Worm (Caenorhabditis elegans) whole organism, L2 larva: ENCODE measurements around the gene srxa-10.

Experiments
- C34F6.9 ChIP-seq: fragments of 150-350 bp; optimal IDR thresholded peaks from 2 replicates; lab custom pipeline; 2014; ENCODE audit warnings: missing biosample characterization, missing genetic modification characterization
- F13H6.1 ChIP-seq: sonication (generic microtip); optimal IDR thresholded peaks from 2 replicates; lab custom pipeline; 2016; ENCODE audit warnings: missing genetic modification characterization, missing compliant biosample characterization
- R02D3.7 ChIP-seq: fragments of 150-350 bp; optimal IDR thresholded peaks from 2 replicates; lab custom pipeline; 2014; ENCODE audit warnings: missing biosample characterization, missing genetic modification characterization
- Y55F3AM.14 ChIP-seq: fragments of 200-800 bp; sonication (Bioruptor generic); optimal IDR thresholded peaks from 2 replicates; lab custom pipeline; 2018; ENCODE audit warnings: mild to moderate bottlenecking, missing genetic modification characterization, missing compliant biosample characterization
- ZK546.5 ChIP-seq: sonication (generic microtip); optimal IDR thresholded peaks from 2 replicates; lab custom pipeline; 2017; ENCODE audit warnings: missing biosample characterization, missing genetic modification characterization
- alr-1 ChIP-seq: fragments of 150-350 bp; optimal IDR thresholded peaks from 2 replicates; lab custom pipeline; 2014; ENCODE audit warnings: missing biosample characterization, missing genetic modification characterization
- aly-2 ChIP-seq: fragments of 150-350 bp; optimal IDR thresholded peaks from 2 replicates; lab custom pipeline; 2014; ENCODE audit warnings: missing biosample characterization, missing genetic modification characterization
- blmp-1 ChIP-seq: sonication (generic microtip); optimal IDR thresholded peaks from 2 replicates; lab custom pipeline; 2017; ENCODE audit warnings: missing genetic modification characterization, mild to moderate bottlenecking, missing compliant biosample characterization, antibody characterized with exemption, moderate library complexity; ENCODE audit not compliant: insufficient read depth
- ceh-16 ChIP-seq: fragments of 150-350 bp; optimal IDR thresholded peaks from 2 replicates; lab custom pipeline; 2014; ENCODE audit warnings: missing biosample characterization, missing genetic modification characterization
- ceh-82 ChIP-seq: fragments of 150-350 bp; optimal IDR thresholded peaks from 2 replicates; lab custom pipeline; 2014; ENCODE audit warnings: missing biosample characterization, missing genetic modification characterization
- crh-2 ChIP-seq: sonication (generic microtip); optimal IDR thresholded peaks from 2 replicates; lab custom pipeline; 2017; ENCODE audit warnings: missing biosample characterization, missing genetic modification characterization
- dmd-4 ChIP-seq: sonication (generic microtip); optimal IDR thresholded peaks from 2 replicates; lab custom pipeline; 2017; ENCODE audit warnings: missing biosample characterization, missing genetic modification characterization
- egl-27 ChIP-seq: sonication (generic microtip); optimal IDR thresholded peaks from 3 replicates; lab custom pipeline; 2017; ENCODE audit warnings: missing biosample characterization, missing genetic modification reagents, missing genetic modification characterization
- elt-1 ChIP-seq: fragments of 150-350 bp; optimal IDR thresholded peaks from 2 replicates; lab custom pipeline; 2014; ENCODE audit warnings: missing biosample characterization, missing genetic modification characterization
- fos-1 ChIP-seq: fragments of 150-350 bp; optimal IDR thresholded peaks from 2 replicates; lab custom pipeline; 2014; ENCODE audit warnings: missing biosample characterization, missing genetic modification characterization
- gmeb-1 ChIP-seq: fragments of 150-350 bp; optimal IDR thresholded peaks from 2 replicates; lab custom pipeline; 2014; ENCODE audit warnings: missing biosample characterization, missing genetic modification characterization
- lin-11 ChIP-seq: fragments of 150-350 bp; sonication (generic microtip); optimal IDR thresholded peaks from 2 replicates; lab custom pipeline; 2014; ENCODE audit warnings: missing biosample characterization, missing genetic modification characterization, inconsistent platforms, mixed read lengths
- lin-13 ChIP-seq: fragments of 150-350 bp; optimal IDR thresholded peaks from 2 replicates; lab custom pipeline; 2014; ENCODE audit warnings: missing biosample characterization, missing genetic modification reagents, missing genetic modification characterization
- lin-39 ChIP-seq: fragments of 150-350 bp; optimal IDR thresholded peaks from 2 replicates; lab custom pipeline; 2014; ENCODE audit warnings: missing biosample characterization, missing genetic modification reagents, missing genetic modification characterization
- lsy-2 ChIP-seq, 2 experiments: fragments of 150-350 bp in 1 of 2; sonication (generic microtip) in 1 of 2; optimal IDR thresholded peaks; 2 replicates each; lab custom pipeline; 2014 to 2017; ENCODE audit warnings: missing biosample characterization in 2 of 2, missing genetic modification characterization in 2 of 2
- mab-5 ChIP-seq: fragments of 150-350 bp; optimal IDR thresholded peaks from 2 replicates; lab custom pipeline; 2014; ENCODE audit warnings: missing biosample characterization, missing genetic modification characterization
- mbf-1 ChIP-seq: sonication (generic microtip); optimal IDR thresholded peaks from 2 replicates; lab custom pipeline; 2017; ENCODE audit warnings: missing biosample characterization, missing genetic modification characterization
- mdl-1 ChIP-seq, 2 experiments: fragments of 150-350 bp in 1 of 2; sonication (generic microtip) in 1 of 2; optimal IDR thresholded peaks; 2 replicates each; lab custom pipeline; 2017; ENCODE audit warnings: missing biosample characterization in 2 of 2, missing genetic modification characterization in 2 of 2
- nhr-10 ChIP-seq: sonication (generic microtip); optimal IDR thresholded peaks from 2 replicates; lab custom pipeline; 2017; ENCODE audit warnings: missing biosample characterization, missing genetic modification characterization
- nhr-11 ChIP-seq: fragments of 150-350 bp; optimal IDR thresholded peaks from 2 replicates; lab custom pipeline; 2014; ENCODE audit warnings: missing biosample characterization, missing genetic modification characterization
- nhr-12 ChIP-seq: fragments of 150-350 bp; optimal IDR thresholded peaks from 2 replicates; lab custom pipeline; 2014; ENCODE audit warnings: missing biosample characterization, missing genetic modification characterization
- nhr-129 ChIP-seq: fragments of 150-350 bp; optimal IDR thresholded peaks from 2 replicates; lab custom pipeline; 2014; ENCODE audit warnings: missing biosample characterization, missing genetic modification characterization
- nhr-21 ChIP-seq: fragments of 150-350 bp; optimal IDR thresholded peaks from 2 replicates; lab custom pipeline; 2014; ENCODE audit warnings: missing biosample characterization, missing genetic modification characterization
- nhr-237 ChIP-seq: fragments of 150-350 bp; optimal IDR thresholded peaks from 2 replicates; lab custom pipeline; 2014; ENCODE audit warnings: missing biosample characterization, missing genetic modification characterization
- nhr-25 ChIP-seq: fragments of 150-350 bp; sonication (generic microtip); optimal IDR thresholded peaks from 3 replicates; lab custom pipeline; 2014; ENCODE audit warnings: missing biosample characterization, missing genetic modification characterization
- nhr-6 ChIP-seq: fragments of 150-350 bp; optimal IDR thresholded peaks from 2 replicates; lab custom pipeline; 2014; ENCODE audit warnings: missing biosample characterization, missing genetic modification characterization
- nhr-77 ChIP-seq: fragments of 150-350 bp; optimal IDR thresholded peaks from 2 replicates; lab custom pipeline; 2014; ENCODE audit warnings: missing biosample characterization, missing genetic modification characterization
- peb-1 ChIP-seq: fragments of 150-350 bp; optimal IDR thresholded peaks from 2 replicates; lab custom pipeline; 2014; ENCODE audit warnings: missing biosample characterization, missing genetic modification characterization
- skn-1 ChIP-seq: sonication (generic microtip); optimal IDR thresholded peaks from 2 replicates; lab custom pipeline; 2017; ENCODE audit warnings: missing biosample characterization, missing genetic modification characterization
- sma-3 ChIP-seq: sonication (generic microtip); optimal IDR thresholded peaks from 2 replicates; lab custom pipeline; 2016; ENCODE audit warnings: missing genetic modification reagents, missing genetic modification characterization, missing compliant biosample characterization
- sma-9 ChIP-seq, 2 experiments: fragments of 150-350 bp in 1 of 2; sonication (generic microtip) in 1 of 2; optimal IDR thresholded peaks; 2 replicates each; lab custom pipeline; 2014 to 2016; ENCODE audit warnings: missing genetic modification characterization in 2 of 2, mild to moderate bottlenecking in 1 of 2, missing biosample characterization in 1 of 2, missing compliant biosample characterization in 1 of 2, missing genetic modification reagents in 1 of 2, moderate library complexity in 1 of 2
- snpc-4 ChIP-seq: fragments of 150-350 bp; optimal IDR thresholded peaks from 2 replicates; lab custom pipeline; 2014; ENCODE audit warnings: missing biosample characterization, missing genetic modification characterization
- unc-39 ChIP-seq: fragments of 150-350 bp; optimal IDR thresholded peaks from 2 replicates; lab custom pipeline; 2014; ENCODE audit warnings: missing biosample characterization, missing genetic modification characterization
- unc-55 ChIP-seq: fragments of 150-350 bp; sonication (generic microtip); optimal IDR thresholded peaks from 3 replicates; lab custom pipeline; 2014; ENCODE audit warnings: missing biosample characterization, missing genetic modification reagents, missing genetic modification characterization
- zag-1 ChIP-seq: fragments of 150-350 bp; optimal IDR thresholded peaks from 2 replicates; lab custom pipeline; 2014; ENCODE audit warnings: missing biosample characterization, missing genetic modification characterization
- ztf-1 ChIP-seq: fragments of 200-800 bp; sonication (Bioruptor generic); conservative IDR thresholded peaks from 2 replicates; pipeline ENCODE4 v1.3.6; 2022; ENCODE audit warnings: missing genetic modification characterization, missing compliant biosample characterization
- ztf-11 ChIP-seq: sonication (generic microtip); optimal IDR thresholded peaks from 2 replicates; lab custom pipeline; 2017; ENCODE audit warnings: missing biosample characterization, missing genetic modification characterization
- ztf-4 ChIP-seq: fragments of 150-350 bp; optimal IDR thresholded peaks from 2 replicates; lab custom pipeline; 2014; ENCODE audit warnings: missing biosample characterization, missing genetic modification characterization

The srxa-10 gene

DNA sequence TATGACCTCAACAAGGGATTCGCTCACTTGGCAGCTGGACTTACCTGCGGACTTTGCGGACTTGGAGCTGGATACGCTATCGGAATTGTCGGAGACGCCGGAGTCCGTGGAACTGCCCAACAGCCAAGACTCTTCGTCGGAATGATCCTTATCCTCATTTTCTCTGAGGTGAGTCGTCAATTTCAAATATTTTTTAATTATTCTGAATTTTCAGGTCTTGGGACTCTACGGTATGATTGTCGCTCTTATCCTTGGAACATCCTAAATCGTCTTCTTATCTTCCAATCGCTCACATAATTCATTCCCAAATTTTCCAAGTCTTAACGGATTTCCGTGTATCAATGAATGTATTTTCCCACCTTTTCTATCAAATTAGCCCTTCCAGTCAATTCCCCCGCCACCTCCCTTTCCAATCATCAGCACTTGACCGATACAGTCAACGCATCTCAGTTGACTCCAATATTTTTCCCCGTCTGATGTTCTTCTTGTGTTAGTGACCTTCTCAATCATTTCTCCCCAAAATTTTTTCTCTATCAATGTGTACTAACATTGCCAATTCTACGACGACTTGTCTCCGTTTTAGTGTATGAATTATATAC is 13.8 kb downstream of the srxa-10 start, which contains the start of gene R10E11.6:
Gene R10E11.6, plus strand, starts transcription at position 524 of the 599 bp plus-strand sequence.
- TF ChIP-seq egl-27 (tag; lab: Kevin White, UChicago) (no peak), elt-1 (no peak), skn-1 (tag; lab: Kevin White, UChicago) (no peak), sma-3 (GFP tag; lab: Kevin White, UChicago) (no peak), nhr-129 (tag; lab: Kevin White, UChicago) (no peak), blmp-1 (tag; lab: Kevin White, UChicago) (no peak), nhr-21 (tag; lab: Kevin White, UChicago) (no peak), ZK546.5 (tag; lab: Kevin White, UChicago) (no peak), unc-55 (GFP tag; lab: Kevin White, UChicago) (no peak), crh-2 (tag; lab: Kevin White, UChicago) (no peak), nhr-12 (tag; lab: Kevin White, UChicago) (no peak), nhr-10 (tag; lab: Kevin White, UChicago) (no peak), Y55F3AM.14 (GFP tag; lab: Kevin White, UChicago) (no peak), R02D3.7 (no peak), lin-39 (no peak), C34F6.9 (no peak), sma-9 (GFP tag; optimal IDR thresholded peaks at IDR 0.05; lab: Kevin White, UChicago) (no peak), sma-9 (tag; optimal IDR thresholded peaks at IDR 0.05; lab: Kevin White, UChicago) (no peak), ztf-11 (no peak), nhr-11 (tag; lab: Kevin White, UChicago) (no peak)

DNA sequence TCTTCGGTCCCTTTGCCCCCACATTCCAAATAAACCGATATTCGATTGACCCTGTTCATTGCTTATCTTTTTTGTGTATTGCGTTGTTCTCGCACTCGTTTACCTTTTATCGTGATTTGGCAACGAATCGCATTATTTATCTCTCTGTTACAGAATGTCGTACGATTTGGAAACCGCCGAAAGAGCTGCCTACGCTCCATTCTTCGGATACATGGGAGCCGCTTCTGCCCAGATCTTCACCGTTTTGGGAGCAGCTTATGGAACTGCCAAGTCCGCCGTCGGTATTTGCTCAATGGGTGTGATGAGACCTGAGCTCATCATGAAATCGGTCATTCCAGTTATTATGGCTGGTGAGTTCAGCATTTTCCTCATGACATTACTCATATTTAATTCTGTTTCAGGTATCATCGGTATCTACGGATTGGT is 14.3 kb downstream of the srxa-10 start, which contains the start of gene vha-2:
Gene vha-2, plus strand, starts transcription at position 154 of the 426 bp plus-strand sequence.
- TF ChIP-seq nhr-77 (tag; lab: Kevin White, UChicago) (no peak), sma-3 (GFP tag; lab: Kevin White, UChicago) (peak; percentile 15), lin-11 (tag; lab: Kevin White, UChicago) (peak; percentile 22), nhr-129 (tag; lab: Kevin White, UChicago) (peak; percentile 1), fos-1 (tag; lab: Kevin White, UChicago) (peak; percentile 29), ceh-16 (tag; lab: Kevin White, UChicago) (no peak)

DNA sequence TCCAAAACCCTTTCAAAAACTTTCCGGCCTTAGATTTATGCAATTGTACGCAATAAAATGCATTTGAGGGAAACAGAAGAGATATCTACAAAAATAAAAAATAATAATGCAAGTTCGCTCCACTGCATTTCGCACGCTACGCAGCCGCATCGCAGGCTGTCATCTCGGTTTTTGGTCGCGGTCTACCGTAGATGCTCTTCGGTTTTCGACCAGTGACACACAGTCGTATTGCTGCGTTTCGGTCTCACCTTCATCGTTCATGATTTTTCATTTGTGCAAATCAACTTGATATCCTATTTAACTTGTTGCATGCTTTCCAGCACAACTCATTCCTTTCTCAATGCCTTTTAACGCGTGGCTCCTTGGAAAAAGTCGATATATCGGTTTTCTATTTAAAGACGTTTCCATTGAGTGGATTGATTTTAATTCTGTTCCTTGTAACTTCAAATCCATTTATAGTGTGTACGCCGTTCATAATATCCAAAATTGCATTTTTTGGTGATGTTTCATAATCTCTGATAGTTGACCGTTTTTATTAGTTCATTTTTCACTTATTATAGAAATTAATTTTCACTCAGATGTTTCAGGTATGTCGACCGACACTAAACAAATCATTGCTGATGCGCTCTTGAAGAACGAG is 15.6 kb downstream of the srxa-10 start, which contains the start of gene vha-1:
Gene vha-1, plus strand, starts transcription at position 590 of the 640 bp plus-strand sequence.
- TF ChIP-seq mbf-1: no peak
- peak; percentile 69 for TF ChIP-seq zag-1 (tag; lab: Kevin White, UChicago)
- peak; percentile 95 for TF ChIP-seq crh-2 (tag; lab: Kevin White, UChicago)
- TF ChIP-seq peb-1 (tag; lab: Kevin White, UChicago): no peak
- peak; percentile 99 for TF ChIP-seq fos-1 (tag; lab: Kevin White, UChicago)
- TF ChIP-seq lsy-2 (tag; optimal IDR thresholded peaks at IDR 0.05; lab: Kevin White, UChicago): peak; percentile 78 to 94
- no peak for TF ChIP-seq ztf-1 (GFP tag; lab: Robert Waterston, UW)
- TF ChIP-seq unc-55 (GFP tag; lab: Kevin White, UChicago): peak; percentile 97
- TF ChIP-seq F13H6.1 (tag; lab: Kevin White, UChicago): peak; percentile 74
- TF ChIP-seq nhr-21 (tag; lab: Kevin White, UChicago): peak; percentile 81
- no peak for TF ChIP-seq lin-39
- peak; percentile 88 for TF ChIP-seq nhr-129 (tag; lab: Kevin White, UChicago)
- peak; percentile 53 for TF ChIP-seq snpc-4
- no peak for TF ChIP-seq dmd-4
- no peak for TF ChIP-seq alr-1 (tag; lab: Kevin White, UChicago)
- peak in 1 of 2 experiments; percentile 41 for TF ChIP-seq mdl-1 (tag; optimal IDR thresholded peaks at IDR 0.05; lab: Kevin White, UChicago)
- no peak for TF ChIP-seq nhr-77 (tag; lab: Kevin White, UChicago)
- peak; percentile 98 for TF ChIP-seq C34F6.9
- no peak for TF ChIP-seq nhr-12 (tag; lab: Kevin White, UChicago)
- peak; percentile 46 for TF ChIP-seq egl-27 (tag; lab: Kevin White, UChicago)
- peak; percentile 75 for TF ChIP-seq nhr-25 (tag; lab: Kevin White, UChicago)
- TF ChIP-seq lin-13 (GFP tag; lab: Kevin White, UChicago): peak; percentile 85
- peak; percentile 83 for TF ChIP-seq sma-3 (GFP tag; lab: Kevin White, UChicago)
- TF ChIP-seq Y55F3AM.14 (GFP tag; lab: Kevin White, UChicago): no peak
- TF ChIP-seq unc-39 (tag; lab: Kevin White, UChicago): no peak
- peak; percentile 43 for TF ChIP-seq mab-5 (tag; lab: Kevin White, UChicago)
- no peak for TF ChIP-seq ceh-16 (tag; lab: Kevin White, UChicago)
- peak; percentile 56 for TF ChIP-seq blmp-1 (tag; lab: Kevin White, UChicago)
- TF ChIP-seq nhr-10 (tag; lab: Kevin White, UChicago): no peak
- TF ChIP-seq ztf-11: no peak
- no peak for TF ChIP-seq skn-1 (tag; lab: Kevin White, UChicago)
- no peak for TF ChIP-seq aly-2 (tag; lab: Kevin White, UChicago)
- peak; percentile 55 for TF ChIP-seq ceh-82 (tag; lab: Kevin White, UChicago)
- TF ChIP-seq ztf-4 (tag; lab: Kevin White, UChicago): peak; percentile 65
- TF ChIP-seq gmeb-1 (tag; lab: Kevin White, UChicago): peak; percentile 79
- TF ChIP-seq nhr-6 (tag; lab: Kevin White, UChicago): peak; percentile 39
- TF ChIP-seq sma-9 (GFP tag; optimal IDR thresholded peaks at IDR 0.05; lab: Kevin White, UChicago): peak; percentile 40
- TF ChIP-seq sma-9 (tag; optimal IDR thresholded peaks at IDR 0.05; lab: Kevin White, UChicago): no peak
- TF ChIP-seq nhr-237: no peak
- TF ChIP-seq lin-11 (tag; lab: Kevin White, UChicago): peak; percentile 67
- peak; percentile 11 for TF ChIP-seq R02D3.7
